Worm (Caenorhabditis elegans) whole organism, L4/young adult: Measurements from ENCODE around the gene ZC262.4.

ENCODE experiments used
- W03F9.2 ChIP-seq: fragments of 150-350 bp; optimal IDR thresholded peaks from 2 replicates; lab custom pipeline; 2014; ENCODE audit warnings: missing biosample characterization, missing genetic modification characterization
- dao-5 ChIP-seq: sonication (generic microtip); optimal IDR thresholded peaks from 2 replicates; lab custom pipeline; 2016; ENCODE audit warnings: missing genotype, missing genetic modification characterization, moderate library complexity, missing compliant biosample characterization
- him-1 ChIP-seq: sonication (generic microtip); optimal IDR thresholded peaks from 2 replicates; lab custom pipeline; 2016; ENCODE audit warnings: missing genotype, missing genetic modification reagents, missing genetic modification characterization, missing compliant biosample characterization

Gene ZC262.4

DNA sequence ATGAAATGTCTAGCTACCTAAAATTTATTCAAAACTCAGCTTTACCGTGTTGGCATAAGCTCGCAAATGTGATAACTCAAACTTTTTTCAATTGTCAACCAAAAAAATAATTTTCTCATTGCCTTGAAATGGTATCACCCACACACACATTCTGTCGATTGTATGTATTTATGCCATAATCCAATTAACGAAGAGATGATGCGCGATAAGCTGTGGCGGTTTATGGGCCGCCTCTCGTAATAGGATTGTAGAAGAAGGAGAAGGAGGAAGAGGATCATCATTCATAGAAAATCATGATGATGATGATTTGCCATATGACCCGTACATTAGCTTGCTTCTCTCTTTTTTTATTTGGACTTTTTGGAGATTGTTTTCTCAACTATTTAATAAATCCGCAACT, 45.2 kb downstream of the ZC262.4 start:
- no peak for TF ChIP-seq W03F9.2 (tag; lab: Kevin White, UChicago)
- TF ChIP-seq dao-5 (tag; lab: Kevin White, UChicago), result no peak
- TF ChIP-seq him-1 (tag; lab: Kevin White, UChicago), result no peak

DNA sequence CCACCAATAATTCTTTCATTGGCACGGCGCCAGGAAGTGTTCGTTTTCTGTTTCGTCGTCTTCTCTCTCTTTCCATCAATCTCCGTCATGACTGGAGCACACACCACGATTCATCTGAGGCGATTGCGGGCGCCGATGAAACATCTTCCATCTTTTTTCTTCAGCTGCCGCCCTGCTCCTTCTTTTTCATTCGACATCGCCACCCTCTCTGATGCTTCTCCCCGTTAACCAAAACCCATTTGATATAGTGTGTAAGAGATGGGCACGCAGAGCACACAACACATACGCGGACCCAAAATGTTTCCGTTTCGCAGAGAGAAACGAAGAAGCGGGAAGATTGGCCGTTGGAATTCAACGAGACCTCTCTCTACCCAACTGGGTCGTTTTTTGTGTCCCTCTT, 46.8 kb downstream of the ZC262.4 start:
- TF ChIP-seq dao-5 (tag; lab: Kevin White, UChicago), result no peak
- no peak for TF ChIP-seq him-1 (tag; lab: Kevin White, UChicago)
- no peak for TF ChIP-seq W03F9.2 (tag; lab: Kevin White, UChicago)

- TF ChIP-seq W03F9.2 (tag; lab: Kevin White, UChicago), result no peak
- no peak for TF ChIP-seq him-1 (tag; lab: Kevin White, UChicago)
- TF ChIP-seq dao-5 (tag; lab: Kevin White, UChicago), result no peak
Observed at ce11 chrIII:8286824-8287223, 47.5 kb downstream of the ZC262.4 start.

- TF ChIP-seq W03F9.2 (tag; lab: Kevin White, UChicago) (no peak), dao-5 (tag; lab: Kevin White, UChicago) (no peak), him-1 (tag; lab: Kevin White, UChicago) (no peak)
Observed at ce11 chrIII:8286003-8286402, 48.3 kb downstream of the ZC262.4 start.

- TF ChIP-seq him-1 (tag; lab: Kevin White, UChicago), result no peak
- TF ChIP-seq W03F9.2 (tag; lab: Kevin White, UChicago), result no peak
- TF ChIP-seq dao-5 (tag; lab: Kevin White, UChicago), result no peak
Observed at ce11 chrIII:8283525-8283924, 50.8 kb downstream of the ZC262.4 start.
